Worm (Caenorhabditis elegans) whole organism, late embryonic: ENCODE data around the gene F32D1.7.

Experiments
- C08G9.2 ChIP-seq: sonication (generic microtip); optimal IDR thresholded peaks from 2 replicates; lab custom pipeline; 2016; ENCODE audit warnings: mild to moderate bottlenecking, missing genetic modification characterization, moderate library complexity, missing compliant biosample characterization
- C38D4.7 ChIP-seq: fragments of 200-800 bp; sonication (Bioruptor generic); optimal IDR thresholded peaks from 2 replicates; lab custom pipeline; 2018; ENCODE audit warnings: mild to moderate bottlenecking, missing genetic modification characterization, moderate library complexity, missing compliant biosample characterization
- F13H6.1 ChIP-seq: sonication (generic microtip); optimal IDR thresholded peaks from 2 replicates; lab custom pipeline; 2016; ENCODE audit warnings: missing genetic modification characterization, missing compliant biosample characterization
- K02D7.2 ChIP-seq: sonication (generic microtip); optimal IDR thresholded peaks from 2 replicates; lab custom pipeline; 2017; ENCODE audit warnings: mild to moderate bottlenecking, missing genetic modification characterization, missing compliant biosample characterization
- T23F11.4 ChIP-seq: fragments of 200-800 bp; sonication (Bioruptor generic); optimal IDR thresholded peaks from 2 replicates; lab custom pipeline; 2018; ENCODE audit warnings: mild to moderate bottlenecking, missing genetic modification characterization, missing compliant biosample characterization
- ahr-1 ChIP-seq: sonication (generic microtip); optimal IDR thresholded peaks from 2 replicates; lab custom pipeline; 2016; ENCODE audit warnings: missing genetic modification characterization, missing compliant biosample characterization
- ceh-18 ChIP-seq: sonication (generic microtip); optimal IDR thresholded peaks from 2 replicates; lab custom pipeline; 2016; ENCODE audit warnings: missing genetic modification characterization, missing compliant biosample characterization
- ceh-22 ChIP-seq: sonication (generic microtip); optimal IDR thresholded peaks from 2 replicates; lab custom pipeline; 2017; ENCODE audit warnings: missing biosample characterization, missing genetic modification characterization
- ceh-30 ChIP-seq: fragments of 150-350 bp; optimal IDR thresholded peaks from 2 replicates; lab custom pipeline; 2014; ENCODE audit warnings: missing biosample characterization, missing genetic modification characterization
- ceh-31 ChIP-seq: sonication (generic microtip); optimal IDR thresholded peaks from 2 replicates; lab custom pipeline; 2016; ENCODE audit warnings: missing genetic modification characterization, missing compliant biosample characterization
- ceh-45 ChIP-seq: fragments of 200-800 bp; sonication (Bioruptor generic); IDR thresholded peaks from 2 replicates; pipeline ENCODE4 v1.3.6; 2022; ENCODE audit warnings: missing genetic modification reagents, missing genetic modification characterization, missing compliant biosample characterization
- ceh-6 ChIP-seq: fragments of 200-800 bp; sonication (Bioruptor generic); optimal IDR thresholded peaks from 2 replicates; lab custom pipeline; 2018; ENCODE audit warnings: mild to moderate bottlenecking, missing genetic modification characterization, missing compliant biosample characterization
- che-1 ChIP-seq: sonication (generic microtip); optimal IDR thresholded peaks from 2 replicates; lab custom pipeline; 2016; ENCODE audit warnings: mild to moderate bottlenecking, missing genetic modification characterization, missing compliant biosample characterization
- dmd-4 ChIP-seq: sonication (generic microtip); optimal IDR thresholded peaks from 2 replicates; lab custom pipeline; 2016; ENCODE audit warnings: borderline replicate concordance, missing genetic modification characterization, missing compliant biosample characterization
- dve-1 ChIP-seq: sonication (generic microtip); optimal IDR thresholded peaks from 2 replicates; lab custom pipeline; 2017; ENCODE audit warnings: antibody characterized with exemption, mild to moderate bottlenecking, missing genetic modification characterization, missing compliant biosample characterization
- elt-2 ChIP-seq: sonication (generic microtip); optimal IDR thresholded peaks from 2 replicates; lab custom pipeline; 2016; ENCODE audit warnings: missing genetic modification reagents, missing genetic modification characterization, missing compliant biosample characterization
- eyg-1 ChIP-seq: sonication (generic microtip); optimal IDR thresholded peaks from 2 replicates; lab custom pipeline; 2016; ENCODE audit warnings: missing genotype, missing genetic modification characterization, missing compliant biosample characterization
- fkh-10 ChIP-seq: fragments of 150-350 bp; optimal IDR thresholded peaks from 2 replicates; lab custom pipeline; 2014; ENCODE audit warnings: missing biosample characterization, missing genetic modification reagents, missing genetic modification characterization
- fkh-6 ChIP-seq: sonication (generic microtip); optimal IDR thresholded peaks from 2 replicates; lab custom pipeline; 2016; ENCODE audit warnings: missing genetic modification characterization, missing compliant biosample characterization
- hlh-13 ChIP-seq: fragments of 200-800 bp; sonication (Bioruptor generic); optimal IDR thresholded peaks from 2 replicates; lab custom pipeline; 2018; ENCODE audit warnings: mild to moderate bottlenecking, missing genetic modification characterization, missing compliant biosample characterization
- hlh-30 ChIP-seq: sonication (generic microtip); optimal IDR thresholded peaks from 2 replicates; lab custom pipeline; 2017; ENCODE audit warnings: antibody characterized with exemption, missing genetic modification characterization, missing compliant biosample characterization; ENCODE audit not compliant: insufficient read depth
- lin-11 ChIP-seq: fragments of 200-800 bp; sonication (Bioruptor generic); optimal IDR thresholded peaks from 2 replicates; lab custom pipeline; 2018; ENCODE audit warnings: mild to moderate bottlenecking, missing genetic modification characterization, missing compliant biosample characterization
- madf-2 ChIP-seq: sonication (generic microtip); optimal IDR thresholded peaks from 2 replicates; lab custom pipeline; 2017; ENCODE audit warnings: missing genetic modification characterization, missing compliant biosample characterization
- mec-3 ChIP-seq: sonication (generic microtip); optimal IDR thresholded peaks from 2 replicates; lab custom pipeline; 2016; ENCODE audit warnings: borderline replicate concordance, missing genetic modification characterization, missing compliant biosample characterization
- pag-3 ChIP-seq: sonication (generic microtip); optimal IDR thresholded peaks from 2 replicates; lab custom pipeline; 2016; ENCODE audit warnings: missing compliant biosample characterization, missing genetic modification characterization, borderline replicate concordance
- pat-9 ChIP-seq: fragments of 200-800 bp; sonication (Bioruptor generic); optimal IDR thresholded peaks from 2 replicates; lab custom pipeline; 2018; ENCODE audit warnings: mild to moderate bottlenecking, missing genetic modification characterization, moderate library complexity, missing compliant biosample characterization
- pax-1 ChIP-seq: fragments of 150-350 bp; optimal IDR thresholded peaks from 2 replicates; lab custom pipeline; 2014; ENCODE audit warnings: missing biosample characterization, missing genetic modification characterization
- ref-2 ChIP-seq: sonication (generic microtip); optimal IDR thresholded peaks from 2 replicates; lab custom pipeline; 2016; ENCODE audit warnings: missing genetic modification characterization, missing compliant biosample characterization
- rnt-1 ChIP-seq: sonication (generic microtip); optimal IDR thresholded peaks from 2 replicates; lab custom pipeline; 2016; ENCODE audit warnings: missing genetic modification characterization, missing compliant biosample characterization
- sdc-2 ChIP-seq: sonication (generic microtip); optimal IDR thresholded peaks from 2 replicates; lab custom pipeline; 2016; ENCODE audit warnings: missing genotype, missing genetic modification characterization, missing compliant biosample characterization
- sox-4 ChIP-seq: sonication (generic microtip); optimal IDR thresholded peaks from 2 replicates; lab custom pipeline; 2017; ENCODE audit warnings: mild to moderate bottlenecking, missing genetic modification characterization, inconsistent platforms, missing compliant biosample characterization
- tbx-2 ChIP-seq: sonication (generic microtip); optimal IDR thresholded peaks from 2 replicates; lab custom pipeline; 2016; ENCODE audit warnings: missing genetic modification characterization, missing compliant biosample characterization
- tbx-7 ChIP-seq: sonication (generic microtip); optimal IDR thresholded peaks from 2 replicates; lab custom pipeline; 2016; ENCODE audit warnings: missing genotype, missing genetic modification characterization, missing compliant biosample characterization
- ttx-3 ChIP-seq: sonication (generic microtip); optimal IDR thresholded peaks from 2 replicates; lab custom pipeline; 2016; ENCODE audit warnings: missing genetic modification reagents, missing genetic modification characterization, missing compliant biosample characterization
- unc-3 ChIP-seq, 2 experiments: fragments of 200-800 bp in 1 of 2; sonication (Bioruptor generic) in 1 of 2; sonication (generic microtip) in 1 of 2; conservative IDR thresholded peaks in 1 of 2; optimal IDR thresholded peaks in 1 of 2; 2 replicates each; pipeline versions ENCODE4 v1.3.6 to Lab custom; 2016 to 2022; ENCODE audit warnings: missing compliant biosample characterization in 2 of 2, missing genetic modification characterization in 2 of 2, missing genetic modification reagents in 1 of 2
- unc-42 ChIP-seq: sonication (generic microtip); optimal IDR thresholded peaks from 2 replicates; lab custom pipeline; 2016; ENCODE audit warnings: missing genotype, missing genetic modification characterization, missing compliant biosample characterization
- unc-86 ChIP-seq: sonication (generic microtip); optimal IDR thresholded peaks from 2 replicates; lab custom pipeline; 2016; ENCODE audit warnings: missing genetic modification characterization, missing compliant biosample characterization
- zip-5 ChIP-seq: sonication (generic microtip); optimal IDR thresholded peaks from 2 replicates; lab custom pipeline; 2016; ENCODE audit warnings: missing genetic modification characterization, missing compliant biosample characterization
- ztf-16 ChIP-seq: sonication (generic microtip); optimal IDR thresholded peaks from 2 replicates; lab custom pipeline; 2017; ENCODE audit warnings: missing genetic modification characterization, missing compliant biosample characterization

F32D1.7 gene

DNA sequence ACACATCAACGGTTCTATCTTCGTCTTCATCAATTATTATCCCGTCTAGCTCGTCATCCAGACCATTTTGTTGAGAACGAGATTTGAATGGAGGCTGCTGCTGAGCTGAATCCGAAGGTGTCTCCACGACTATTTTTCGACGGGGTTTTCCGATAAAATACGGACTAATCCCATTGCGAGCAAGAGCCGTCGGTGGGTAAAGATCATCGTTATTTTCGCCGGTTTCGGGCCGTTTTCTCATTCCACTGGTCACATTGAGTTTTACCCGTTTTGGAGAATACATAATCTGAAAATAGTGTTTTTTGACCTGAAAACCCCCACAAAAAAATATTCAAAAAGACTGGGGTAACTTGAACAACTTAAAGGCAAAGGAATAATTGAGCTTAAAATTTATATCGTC, 30.3 kb downstream of the F32D1.7 start, which contains the start of gene figl-1:
TSS of gene figl-1 (minus strand) at position 286 of the 400 bp plus-strand sequence.
- TF ChIP-seq unc-86 (tag; lab: Kevin White, UChicago) (no peak), sdc-2 (tag; lab: Kevin White, UChicago) (no peak), K02D7.2 (tag; lab: Kevin White, UChicago) (no peak), fkh-10 (no peak), pag-3 (tag; lab: Kevin White, UChicago) (no peak), T23F11.4 (GFP tag; lab: Kevin White, UChicago) (no peak), ceh-18 (tag; lab: Kevin White, UChicago) (no peak), ztf-16 (tag; lab: Kevin White, UChicago) (no peak), eyg-1 (tag; lab: Kevin White, UChicago) (no peak), ttx-3 (no peak), ahr-1 (tag; lab: Kevin White, UChicago) (no peak), ref-2 (tag; lab: Kevin White, UChicago) (no peak), ceh-6 (GFP tag; lab: Kevin White, UChicago) (no peak)

DNA sequence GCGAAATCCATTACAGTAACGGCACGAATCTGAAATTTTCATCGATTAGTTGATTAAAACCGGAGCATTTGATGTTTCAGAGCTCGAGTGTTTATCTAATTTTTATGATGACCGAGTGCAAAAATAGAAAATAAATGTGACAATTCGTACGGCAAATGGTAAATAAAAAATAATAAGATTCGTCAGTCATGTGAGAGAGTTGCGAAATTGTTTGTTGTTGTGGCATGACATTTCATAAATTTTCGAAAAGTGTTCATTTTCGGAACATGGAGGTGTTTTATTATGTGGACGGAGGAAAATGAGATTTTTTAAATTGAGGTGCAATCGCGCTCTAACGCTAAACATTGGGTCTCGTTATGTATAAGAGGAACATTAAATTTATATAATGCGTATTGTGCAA, 34.2 kb downstream of the F32D1.7 start:
- TF ChIP-seq sox-4 (tag; lab: Kevin White, UChicago) = no peak
- TF ChIP-seq C08G9.2 (tag; lab: Kevin White, UChicago) = no peak
- no peak for TF ChIP-seq ceh-45 (GFP tag; lab: Robert Waterston, UW)
- no peak for TF ChIP-seq ref-2 (tag; lab: Kevin White, UChicago)
- TF ChIP-seq lin-11 (tag; lab: Kevin White, UChicago) = no peak
- TF ChIP-seq madf-2 (tag; lab: Kevin White, UChicago) = no peak
- no peak for TF ChIP-seq pax-1 (tag; lab: Kevin White, UChicago)
- no peak for TF ChIP-seq pat-9
- TF ChIP-seq unc-42 (tag; lab: Kevin White, UChicago) = no peak
- no peak for TF ChIP-seq rnt-1 (tag; lab: Kevin White, UChicago)
- TF ChIP-seq hlh-13 = no peak
- TF ChIP-seq ceh-31 (tag; lab: Kevin White, UChicago) = no peak
- TF ChIP-seq dve-1 (tag; lab: Kevin White, UChicago) = no peak
- TF ChIP-seq ceh-6 (GFP tag; lab: Kevin White, UChicago) = no peak
- TF ChIP-seq fkh-6 (tag; lab: Kevin White, UChicago) = no peak
- TF ChIP-seq elt-2 (tag; lab: Kevin White, UChicago) = no peak
- no peak for TF ChIP-seq hlh-30
- TF ChIP-seq che-1 (tag; lab: Kevin White, UChicago) = no peak
- no peak for TF ChIP-seq mec-3 (tag; lab: Kevin White, UChicago)
- TF ChIP-seq T23F11.4 (GFP tag; lab: Kevin White, UChicago) = no peak

DNA sequence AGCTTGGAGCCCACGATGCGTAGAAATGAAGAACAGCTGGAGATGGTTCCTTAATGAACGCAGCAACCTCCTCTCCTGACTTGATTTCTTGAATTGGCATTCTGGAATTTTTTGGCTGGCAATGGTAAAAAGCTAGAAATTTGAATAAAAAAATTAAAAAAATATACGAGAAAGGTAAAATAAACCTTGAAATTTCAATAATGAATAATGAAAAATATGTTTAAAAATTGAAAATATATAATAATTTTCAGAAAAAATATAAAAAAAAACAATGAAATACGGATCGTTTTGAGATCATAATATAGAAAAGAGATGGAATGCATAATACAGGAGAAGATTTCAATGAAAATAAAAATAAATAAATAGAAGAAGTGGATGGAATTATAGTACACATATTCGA, 34.8 kb downstream of the F32D1.7 start, which contains the start of gene glrx-3:
TSS of gene glrx-3 (minus strand) at position 101 of the 400 bp plus-strand sequence.
- no peak for TF ChIP-seq C08G9.2 (tag; lab: Kevin White, UChicago)
- TF ChIP-seq dmd-4 (tag; lab: Kevin White, UChicago) = no peak
- TF ChIP-seq C38D4.7 (GFP tag; lab: Kevin White, UChicago) = no peak
- no peak for TF ChIP-seq ceh-22 (tag; lab: Kevin White, UChicago)
- TF ChIP-seq sdc-2 (tag; lab: Kevin White, UChicago) = no peak
- TF ChIP-seq T23F11.4 (GFP tag; lab: Kevin White, UChicago) = no peak
- no peak for TF ChIP-seq F13H6.1 (tag; lab: Kevin White, UChicago)
- TF ChIP-seq unc-3 (GFP tag; conservative IDR thresholded peaks at IDR 0.05; lab: Robert Waterston, UW) = no peak
- no peak for TF ChIP-seq unc-3 (tag; optimal IDR thresholded peaks at IDR 0.05; lab: Kevin White, UChicago)
- no peak for TF ChIP-seq fkh-10
- no peak for TF ChIP-seq tbx-7
- no peak for TF ChIP-seq tbx-2
- TF ChIP-seq zip-5 (tag; lab: Kevin White, UChicago) = no peak
- no peak for TF ChIP-seq ceh-30 (tag; lab: Kevin White, UChicago)
- TF ChIP-seq pat-9 = no peak
- TF ChIP-seq ahr-1 (tag; lab: Kevin White, UChicago) = no peak
- no peak for TF ChIP-seq pax-1 (tag; lab: Kevin White, UChicago)
- no peak for TF ChIP-seq unc-86 (tag; lab: Kevin White, UChicago)
- no peak for TF ChIP-seq che-1 (tag; lab: Kevin White, UChicago)
- no peak for TF ChIP-seq ceh-18 (tag; lab: Kevin White, UChicago)
